Fruit fly (Drosophila melanogaster) whole organism, prepupa: Measurements from ENCODE around the gene CG3609.

ENCODE experiments used
- CG10669 ChIP-seq: fragments of 200-800 bp; sonication (Bioruptor generic); optimal IDR thresholded peaks from 3 replicates; lab custom pipeline; 2018; ENCODE audit warnings: missing biosample characterization, mild to moderate bottlenecking, missing genetic modification characterization, moderate library complexity
- CG11762 ChIP-seq: fragments of 200-800 bp; sonication (Bioruptor generic); optimal IDR thresholded peaks from 3 replicates; lab custom pipeline; 2016; ENCODE audit warnings: missing biosample characterization, missing genetic modification characterization; ENCODE audit not compliant: insufficient read depth
- CG11902 ChIP-seq: fragments of 200-800 bp; sonication (Bioruptor generic); optimal IDR thresholded peaks from 3 replicates; lab custom pipeline; 2016; ENCODE audit warnings: missing biosample characterization, missing genetic modification characterization
- CG15336 ChIP-seq: fragments of 200-800 bp; sonication (Bioruptor generic); IDR thresholded peaks from 2 replicates; pipeline ENCODE4 v1.3.6; 2022; ENCODE audit warnings: missing biosample characterization, missing genetic modification characterization
- CG1621 ChIP-seq: fragments of 200-800 bp; sonication (Bioruptor generic); optimal IDR thresholded peaks from 3 replicates; lab custom pipeline; 2018; ENCODE audit warnings: missing biosample characterization, mild to moderate bottlenecking, missing genetic modification characterization
- CG16779 ChIP-seq: fragments of 200-800 bp; sonication (Bioruptor generic); optimal IDR thresholded peaks from 3 replicates; lab custom pipeline; 2017; ENCODE audit warnings: missing biosample characterization, mild to moderate bottlenecking, missing genetic modification characterization
- CG3032 ChIP-seq: fragments of 200-800 bp; optimal IDR thresholded peaks from 2 replicates; lab custom pipeline; 2019; ENCODE audit warnings: missing biosample characterization, mild to moderate bottlenecking, missing genetic modification characterization, moderate library complexity
- CG31627 ChIP-seq: fragments of 200-800 bp; sonication (Bioruptor generic); optimal IDR thresholded peaks from 3 replicates; lab custom pipeline; 2016; ENCODE audit warnings: missing biosample characterization, missing genetic modification characterization
- CG32006 ChIP-seq: fragments of 200-800 bp; sonication (Bioruptor generic); optimal IDR thresholded peaks from 3 replicates; lab custom pipeline; 2017; ENCODE audit warnings: missing biosample characterization, mild to moderate bottlenecking, missing genetic modification characterization
- CG34406 ChIP-seq: fragments of 200-800 bp; sonication (Bioruptor generic); optimal IDR thresholded peaks from 3 replicates; lab custom pipeline; 2016; ENCODE audit warnings: missing biosample characterization, missing genetic modification characterization
- CG3919 ChIP-seq: fragments of 200-800 bp; sonication (Bioruptor generic); optimal IDR thresholded peaks from 3 replicates; lab custom pipeline; 2016; ENCODE audit warnings: missing biosample characterization, missing genetic modification characterization
- CG6163 ChIP-seq: fragments of 200-800 bp; sonication (Bioruptor generic); IDR thresholded peaks from 3 replicates; pipeline ENCODE4 v1.3.6; 2022; ENCODE audit warnings: missing biosample characterization, missing genetic modification characterization
- CG6276 ChIP-seq: fragments of 200-800 bp; sonication (Bioruptor generic); optimal IDR thresholded peaks from 2 replicates; lab custom pipeline; 2017; ENCODE audit warnings: missing biosample characterization, mild to moderate bottlenecking, missing genetic modification characterization
- CG6808 ChIP-seq: fragments of 200-800 bp; sonication (Bioruptor generic); optimal IDR thresholded peaks from 3 replicates; lab custom pipeline; 2017; ENCODE audit warnings: missing biosample characterization, missing genetic modification characterization, mild to moderate bottlenecking, moderate library complexity, missing genetic modification reagents
- CG7368 ChIP-seq: fragments of 200-800 bp; sonication (Bioruptor generic); optimal IDR thresholded peaks from 3 replicates; lab custom pipeline; 2016; ENCODE audit warnings: missing biosample characterization, missing genetic modification characterization
- CG8119 ChIP-seq: fragments of 200-800 bp; sonication (Bioruptor generic); IDR thresholded peaks from 3 replicates; pipeline ENCODE4 v1.3.6; 2022; ENCODE audit warnings: missing biosample characterization, missing genetic modification characterization
- CG8319 ChIP-seq: fragments of 200-800 bp; sonication (Bioruptor generic); optimal IDR thresholded peaks from 3 replicates; lab custom pipeline; 2016; ENCODE audit warnings: missing biosample characterization, missing genetic modification characterization
- CG8632 ChIP-seq: fragments of 200-800 bp; sonication (Bioruptor generic); optimal IDR thresholded peaks from 3 replicates; lab custom pipeline; 2016; ENCODE audit warnings: missing biosample characterization, missing genetic modification characterization
- CG9139 ChIP-seq: fragments of 200-800 bp; sonication (Bioruptor generic); optimal IDR thresholded peaks from 3 replicates; lab custom pipeline; 2017; ENCODE audit warnings: missing biosample characterization, mild to moderate bottlenecking, missing genetic modification characterization
- Eip75B ChIP-seq: fragments of 200-800 bp; sonication (Bioruptor generic); optimal IDR thresholded peaks from 3 replicates; lab custom pipeline; 2016; ENCODE audit warnings: missing biosample characterization, missing genetic modification characterization
- Eip78C ChIP-seq: fragments of 200-800 bp; sonication (Bioruptor generic); peaks from one replicate; lab custom pipeline; 2016; ENCODE audit warnings: missing biosample characterization, missing genetic modification characterization
- Ets21C ChIP-seq: fragments of 200-800 bp; sonication (Bioruptor generic); optimal IDR thresholded peaks from 3 replicates; lab custom pipeline; 2016; ENCODE audit warnings: missing biosample characterization, missing genetic modification characterization
- Gug ChIP-seq: fragments of 200-800 bp; sonication (Bioruptor generic); IDR thresholded peaks from 2 replicates; pipeline ENCODE4 v1.3.6; 2022; ENCODE audit warnings: missing biosample characterization, missing genetic modification characterization
- Hr38 ChIP-seq: sonication (Bioruptor generic); optimal IDR thresholded peaks from 2 replicates; lab custom pipeline; 2016; ENCODE audit warnings: missing biosample characterization, missing genetic modification characterization
- Hr39 ChIP-seq: fragments of 200-800 bp; sonication (Bioruptor generic); optimal IDR thresholded peaks from 2 replicates; lab custom pipeline; 2016; ENCODE audit warnings: missing biosample characterization, missing genetic modification characterization
- Hr4 ChIP-seq: fragments of 200-800 bp; sonication (Bioruptor generic); optimal IDR thresholded peaks from 3 replicates; lab custom pipeline; 2016; ENCODE audit warnings: missing biosample characterization, missing genetic modification characterization
- Lpt ChIP-seq: fragments of 200-800 bp; sonication (Bioruptor generic); optimal IDR thresholded peaks from 3 replicates; lab custom pipeline; 2016; ENCODE audit warnings: missing biosample characterization, missing genetic modification characterization
- Met ChIP-seq: fragments of 200-800 bp; sonication (Bioruptor generic); optimal IDR thresholded peaks from 3 replicates; lab custom pipeline; 2016; ENCODE audit warnings: missing biosample characterization, missing genetic modification characterization
- Smox ChIP-seq: fragments of 200-800 bp; sonication (Bioruptor generic); optimal IDR thresholded peaks from 3 replicates; lab custom pipeline; 2016; ENCODE audit warnings: missing biosample characterization, missing genetic modification characterization
- Sox102F ChIP-seq: fragments of 200-800 bp; sonication (Bioruptor generic); optimal IDR thresholded peaks from 2 replicates; lab custom pipeline; 2016; ENCODE audit warnings: missing biosample characterization, mild to moderate bottlenecking, missing genetic modification characterization
- Sox14 ChIP-seq: fragments of 200-800 bp; sonication (Bioruptor generic); optimal IDR thresholded peaks from 3 replicates; lab custom pipeline; 2016; ENCODE audit warnings: missing biosample characterization, missing genetic modification characterization
- Sox15 ChIP-seq: fragments of 200-800 bp; sonication (Bioruptor generic); optimal IDR thresholded peaks from 3 replicates; lab custom pipeline; 2016; ENCODE audit warnings: missing biosample characterization, missing genetic modification characterization
- achi ChIP-seq: fragments of 200-800 bp; sonication (Bioruptor generic); optimal IDR thresholded peaks from 3 replicates; lab custom pipeline; 2016; ENCODE audit warnings: missing biosample characterization, missing genetic modification characterization
- acj6 ChIP-seq: fragments of 200-800 bp; sonication (Bioruptor generic); optimal IDR thresholded peaks from 3 replicates; lab custom pipeline; 2016; ENCODE audit warnings: missing biosample characterization, missing genetic modification characterization
- cyc ChIP-seq: fragments of 200-800 bp; sonication (Bioruptor generic); optimal IDR thresholded peaks from 3 replicates; lab custom pipeline; 2016; ENCODE audit warnings: missing biosample characterization, missing genetic modification characterization
- dac ChIP-seq: fragments of 200-800 bp; sonication (Bioruptor generic); optimal IDR thresholded peaks from 2 replicates; lab custom pipeline; 2017; ENCODE audit warnings: missing biosample characterization, mild to moderate bottlenecking, missing genetic modification characterization
- dsx ChIP-seq: fragments of 200-800 bp; optimal IDR thresholded peaks from 3 replicates; lab custom pipeline; 2019; ENCODE audit warnings: missing biosample characterization, mild to moderate bottlenecking, missing genetic modification characterization, moderate library complexity; ENCODE audit not compliant: poor library complexity, severe bottlenecking
- eg ChIP-seq: fragments of 200-800 bp; sonication (Bioruptor generic); IDR thresholded peaks from 3 replicates; pipeline ENCODE4 v1.3.6; 2022; ENCODE audit warnings: missing biosample characterization, missing genetic modification characterization
- esn ChIP-seq: fragments of 200-800 bp; sonication (Bioruptor generic); optimal IDR thresholded peaks from 2 replicates; lab custom pipeline; 2016; ENCODE audit warnings: missing biosample characterization, mild to moderate bottlenecking, missing genetic modification characterization, moderate library complexity
- fd59A ChIP-seq: fragments of 200-800 bp; sonication (Bioruptor generic); optimal IDR thresholded peaks from 2 replicates; lab custom pipeline; 2017; ENCODE audit warnings: missing biosample characterization, mild to moderate bottlenecking, missing genetic modification characterization, missing genetic modification reagents
- fkh ChIP-seq: fragments of 200-800 bp; sonication (Bioruptor generic); optimal IDR thresholded peaks from 3 replicates; lab custom pipeline; 2017; ENCODE audit warnings: missing biosample characterization, mild to moderate bottlenecking, missing genetic modification characterization, moderate library complexity
- net ChIP-seq: fragments of 200-800 bp; sonication (Bioruptor generic); optimal IDR thresholded peaks from 3 replicates; lab custom pipeline; 2016; ENCODE audit warnings: missing biosample characterization, missing genetic modification characterization
- pdm3 ChIP-seq: fragments of 200-800 bp; sonication (Bioruptor generic); optimal IDR thresholded peaks from 3 replicates; lab custom pipeline; 2016; ENCODE audit warnings: missing biosample characterization, missing genetic modification characterization
- spab ChIP-seq: fragments of 200-800 bp; sonication (Bioruptor generic); optimal IDR thresholded peaks from 2 replicates; lab custom pipeline; 2017; ENCODE audit warnings: missing biosample characterization, mild to moderate bottlenecking, missing genetic modification characterization, missing genetic modification reagents
- ss ChIP-seq, 2 experiments: fragments of 200-800 bp; sonication (Bioruptor generic); optimal IDR thresholded peaks; 2 replicates in 1 of 2; 3 replicates in 1 of 2; lab custom pipeline; 2017 to 2018; ENCODE audit warnings: mild to moderate bottlenecking in 2 of 2, missing biosample characterization in 2 of 2, missing genetic modification characterization in 2 of 2, moderate library complexity in 1 of 2
- svp ChIP-seq: fragments of 200-800 bp; sonication (Bioruptor generic); peaks from one replicate; lab custom pipeline; 2016; ENCODE audit warnings: missing biosample characterization, missing genetic modification characterization
- vri ChIP-seq: fragments of 200-800 bp; sonication (Bioruptor generic); optimal IDR thresholded peaks from 3 replicates; lab custom pipeline; 2016; ENCODE audit warnings: missing biosample characterization, mild to moderate bottlenecking, missing genetic modification characterization

Gene CG3609

DNA sequence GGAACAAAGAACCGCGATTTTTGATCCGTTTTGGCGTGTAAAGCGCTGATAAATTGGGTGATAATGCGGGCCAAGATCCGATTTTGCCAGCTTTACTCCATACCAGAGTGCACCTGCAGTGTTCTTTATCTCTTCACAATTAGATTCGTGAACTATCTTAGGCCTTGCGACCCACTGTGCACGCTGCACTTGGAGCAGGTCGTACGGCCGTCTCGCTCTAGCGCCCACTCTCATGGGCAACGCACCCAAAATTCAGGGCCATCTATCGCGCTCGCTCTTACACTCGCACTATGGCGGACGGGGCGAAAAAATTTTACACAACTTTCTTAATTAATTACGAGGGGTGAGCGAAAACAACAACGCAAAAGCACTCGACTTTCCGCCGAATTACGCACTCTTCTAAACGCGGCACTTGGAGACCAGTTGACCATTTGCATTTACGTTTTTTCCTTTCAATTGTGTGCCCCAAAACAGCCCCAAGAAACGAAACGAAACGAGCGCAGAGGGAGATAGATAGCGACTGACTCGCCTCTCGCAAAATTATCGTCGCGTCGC lies 10.2 kb downstream of the CG3609 start:
- TF ChIP-seq CG11902 (GFP tag; lab: Kevin White, UChicago) (no peak), CG15336 (GFP tag; lab: Robert Waterston, UW) (0 out of 2 replicates have a peak, but pooled peaks have one; percentile 7), esn (GFP tag; lab: Kevin White, UChicago) (no peak), acj6 (GFP tag; lab: Kevin White, UChicago) (no peak), svp (peak; percentile 85), Lpt (GFP tag; lab: Kevin White, UChicago) (no peak), CG6163 (GFP tag; lab: Robert Waterston, UW) (peak; percentile 18; the same call in 1 of the 3 replicates), Sox14 (GFP tag; lab: Kevin White, UChicago) (peak; percentile 84)

DNA sequence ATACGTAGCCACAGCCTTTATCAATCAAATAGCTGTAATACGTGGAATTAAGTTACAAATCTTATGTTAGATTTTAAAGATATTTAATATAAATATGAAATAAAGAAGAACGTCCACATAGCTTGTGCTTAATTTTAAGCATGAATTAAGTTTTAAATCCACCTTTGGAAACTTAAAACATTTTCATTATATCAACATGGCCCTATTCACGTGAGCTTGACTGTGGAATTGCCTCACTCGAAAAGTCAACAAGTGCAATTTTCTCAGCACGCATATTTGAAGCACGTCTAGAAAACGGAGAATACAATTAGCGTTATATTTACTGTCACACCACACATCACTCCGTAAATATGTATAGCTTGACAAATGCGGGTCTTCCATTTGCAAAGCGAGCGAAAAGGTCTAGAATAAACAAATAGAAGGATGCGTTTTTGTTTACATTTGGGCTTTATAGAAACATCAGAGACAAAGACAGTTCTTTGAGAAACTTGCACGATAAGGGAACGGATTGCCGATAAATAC lies 10.7 kb downstream of the CG3609 start:
- TF ChIP-seq CG11902 (GFP tag; lab: Kevin White, UChicago) (peak; percentile 82), achi (GFP tag; lab: Kevin White, UChicago) (peak; percentile 94), dsx (peak; percentile 97), CG34406 (GFP tag; lab: Kevin White, UChicago) (peak; percentile 96), CG3919 (GFP tag; lab: Kevin White, UChicago) (peak; percentile 95), fd59A (GFP tag; lab: Kevin White, UChicago) (peak; percentile 87), CG7368 (peak; percentile 90), CG9139 (GFP tag; lab: Kevin White, UChicago) (peak; percentile 97), cyc (GFP tag; lab: Kevin White, UChicago) (peak; percentile 89), ss (GFP tag; optimal IDR thresholded peaks at IDR 0.05; lab: Kevin White, UChicago) (peak; percentile 95 to 97), spab (GFP tag; lab: Kevin White, UChicago) (peak; percentile 93), CG6163 (GFP tag; lab: Robert Waterston, UW) (peak; percentile 97), eg (GFP tag; lab: Robert Waterston, UW) (peak; percentile 98), Eip78C (GFP tag; lab: Kevin White, UChicago) (peak; percentile 99), CG6276 (GFP tag; lab: Kevin White, UChicago) (peak; percentile 95), CG11762 (GFP tag; lab: Kevin White, UChicago) (peak; percentile 94), Sox14 (GFP tag; lab: Kevin White, UChicago) (peak; percentile 67), CG6808 (GFP tag; lab: Kevin White, UChicago) (peak; percentile 96), CG8119 (peak; percentile 95), CG8319 (GFP tag; lab: Kevin White, UChicago) (peak; percentile 81), dac (peak; percentile 52), Lpt (GFP tag; lab: Kevin White, UChicago) (peak; percentile 93), Sox15 (GFP tag; lab: Kevin White, UChicago) (peak; percentile 85), Sox102F (GFP tag; lab: Kevin White, UChicago) (peak; percentile 92), Hr38 (GFP tag; lab: Kevin White, UChicago) (no peak), CG10669 (GFP tag; lab: Kevin White, UChicago) (peak; percentile 96), CG8632 (peak; percentile 96), vri (GFP tag; lab: Kevin White, UChicago) (peak; percentile 88), esn (GFP tag; lab: Kevin White, UChicago) (peak; percentile 93), CG3032 (tag; lab: Kevin White, UChicago) (peak; percentile 97), net (peak; percentile 94), CG16779 (tag; lab: Kevin White, UChicago) (peak; percentile 97), acj6 (GFP tag; lab: Kevin White, UChicago) (peak; percentile 96), Ets21C (GFP tag; lab: Kevin White, UChicago) (peak; percentile 64), pdm3 (GFP tag; lab: Kevin White, UChicago) (peak; percentile 88), Met (peak; percentile 93), CG32006 (GFP tag; lab: Kevin White, UChicago) (peak; percentile 96), CG1621 (tag; lab: Kevin White, UChicago) (peak; percentile 93), fkh (GFP tag; lab: Kevin White, UChicago) (peak; percentile 96), Eip75B (GFP tag; lab: Kevin White, UChicago) (peak; percentile 96), Smox (GFP tag; lab: Kevin White, UChicago) (peak; percentile 95), Gug (peak; percentile 94), Hr39 (GFP tag; lab: Kevin White, UChicago) (peak; percentile 87), Hr4 (peak; percentile 94), CG31627 (GFP tag; lab: Kevin White, UChicago) (peak; percentile 86)
